Worm (Caenorhabditis elegans): ENCODE measurements around the gene rtfo-1.

rtfo-1 gene

ce11 chrV:9544176-9544632 lies 38.2 kb downstream of the rtfo-1 start, which contains the start of gene mdf-1:
TSS of gene mdf-1 (minus strand) at chrV:9544226.
- TF ChIP-seq F13H6.1 (tag; optimal IDR thresholded peaks at IDR 0.05) = peak; percentile 59
- TF ChIP-seq lin-13 (GFP tag; optimal IDR thresholded peaks at IDR 0.05) = peak; percentile 87
- peak; percentile 60 for TF ChIP-seq sma-9 (GFP tag; optimal IDR thresholded peaks at IDR 0.05)
- TF ChIP-seq sma-9 (tag; optimal IDR thresholded peaks at IDR 0.05) = no peak
- TF ChIP-seq nhr-77 (tag; optimal IDR thresholded peaks at IDR 0.05) = no peak
- peak; percentile 37 for TF ChIP-seq snpc-4 (tag; optimal IDR thresholded peaks at IDR 0.05)
- TF ChIP-seq ZK546.5 (tag; optimal IDR thresholded peaks at IDR 0.05) = no peak
- peak; percentile 84 for TF ChIP-seq crh-2 (tag; optimal IDR thresholded peaks at IDR 0.05)
- peak; percentile 28 for TF ChIP-seq Y55F3AM.14 (GFP tag; optimal IDR thresholded peaks at IDR 0.05)
- peak; percentile 44 for TF ChIP-seq fos-1 (tag; optimal IDR thresholded peaks at IDR 0.05)
- TF ChIP-seq ceh-82 (tag; optimal IDR thresholded peaks at IDR 0.05) = no peak
- peak; percentile 83 for TF ChIP-seq gmeb-1 (tag; optimal IDR thresholded peaks at IDR 0.05)
- TF ChIP-seq sem-4 (tag; optimal IDR thresholded peaks at IDR 0.05) = peak; percentile 70
- TF ChIP-seq ztf-4 (tag; optimal IDR thresholded peaks at IDR 0.05) = peak; percentile 39
- TF ChIP-seq skn-1 (tag; optimal IDR thresholded peaks at IDR 0.05) = no peak
- no peak for TF ChIP-seq R02D3.7 (tag; optimal IDR thresholded peaks at IDR 0.05)
- no peak for TF ChIP-seq ztf-11 (tag; optimal IDR thresholded peaks at IDR 0.05)
- TF ChIP-seq alr-1 (tag; optimal IDR thresholded peaks at IDR 0.05) = no peak
- TF ChIP-seq nhr-6 (tag; optimal IDR thresholded peaks at IDR 0.05) = no peak
- TF ChIP-seq mdl-1 (tag; optimal IDR thresholded peaks at IDR 0.05) = no peak
- no peak for TF ChIP-seq aly-2 (tag; optimal IDR thresholded peaks at IDR 0.05)
- peak; percentile 83 for TF ChIP-seq unc-55 (GFP tag; optimal IDR thresholded peaks at IDR 0.05)
- no peak for TF ChIP-seq nhr-23 (tag; optimal IDR thresholded peaks at IDR 0.05)
- peak; percentile 35 for TF ChIP-seq mab-5 (tag; optimal IDR thresholded peaks at IDR 0.05)
- TF ChIP-seq dmd-4 (tag; optimal IDR thresholded peaks at IDR 0.05) = no peak
- TF ChIP-seq egl-27 (tag; optimal IDR thresholded peaks at IDR 0.05) = no peak
- TF ChIP-seq sma-3 (GFP tag; optimal IDR thresholded peaks at IDR 0.05) = peak; percentile 71
- no peak for TF ChIP-seq elt-3 (tag; optimal IDR thresholded peaks at IDR 0.05)
- TF ChIP-seq lsy-2 (tag; optimal IDR thresholded peaks at IDR 0.05) = peak in 1 of 2 experiments; percentile 79
- TF ChIP-seq unc-62 (GFP tag; optimal IDR thresholded peaks at IDR 0.05) = no peak
- no peak for TF ChIP-seq nhr-10 (tag; optimal IDR thresholded peaks at IDR 0.05)
- TF ChIP-seq ztf-1 (GFP tag; conservative IDR thresholded peaks at IDR 0.05) = no peak
- TF ChIP-seq ceh-16 (tag; optimal IDR thresholded peaks at IDR 0.05) = peak; percentile 11
- TF ChIP-seq C34F6.9 (tag; optimal IDR thresholded peaks at IDR 0.05) = peak; percentile 82
- TF ChIP-seq mbf-1 (tag; optimal IDR thresholded peaks at IDR 0.05) = no peak
- TF ChIP-seq peb-1 (tag; optimal IDR thresholded peaks at IDR 0.05) = no peak
- no peak for TF ChIP-seq nhr-237 (tag; optimal IDR thresholded peaks at IDR 0.05)
- no peak for TF ChIP-seq unc-39 (tag; optimal IDR thresholded peaks at IDR 0.05)
- TF ChIP-seq nhr-21 (tag; optimal IDR thresholded peaks at IDR 0.05) = peak; percentile 73
- TF ChIP-seq lin-39 (tag; optimal IDR thresholded peaks at IDR 0.05) = no peak
- TF ChIP-seq blmp-1 (tag; optimal IDR thresholded peaks at IDR 0.05; ENCODE audit: insufficient read depth) = peak; percentile 38
- no peak for TF ChIP-seq elt-1 (tag; optimal IDR thresholded peaks at IDR 0.05)
- TF ChIP-seq zag-1 (tag; optimal IDR thresholded peaks at IDR 0.05) = no peak
- TF ChIP-seq nhr-12 (tag; optimal IDR thresholded peaks at IDR 0.05) = no peak
- TF ChIP-seq lin-11 (tag; optimal IDR thresholded peaks at IDR 0.05) = peak; percentile 54
- TF ChIP-seq nhr-25 (tag; optimal IDR thresholded peaks at IDR 0.05) = peak; percentile 53
- TF ChIP-seq nhr-11 (tag; optimal IDR thresholded peaks at IDR 0.05) = no peak
- peak; percentile 47 for TF ChIP-seq ama-1 (optimal IDR thresholded peaks at IDR 0.05)
- TF ChIP-seq nhr-129 (tag; optimal IDR thresholded peaks at IDR 0.05) = peak; percentile 83
